Fruit fly (Drosophila melanogaster) Kc167 (cell line): ENCODE results near the gene CG4278.

ENCODE experiments used
- Myc ChIP-seq: fragments of >200 bp; optimal IDR thresholded peaks from 2 replicates; lab custom pipeline; 2017; ENCODE audit warnings: missing external identifiers
- Sin3A ChIP-seq: fragments of >200 bp; optimal IDR thresholded peaks from 2 replicates; lab custom pipeline; 2018; ENCODE audit warnings: missing external identifiers
- h ChIP-seq: fragments of >200 bp; optimal IDR thresholded peaks from 3 replicates; lab custom pipeline; 2018; ENCODE audit warnings: missing external identifiers
- insv ChIP-seq: fragments of >200 bp; optimal IDR thresholded peaks from 3 replicates; lab custom pipeline; 2018; ENCODE audit warnings: missing external identifiers
- psq ChIP-seq: fragments of >200 bp; optimal IDR thresholded peaks from 2 replicates; lab custom pipeline; 2017; ENCODE audit warnings: missing external identifiers
- ttk ChIP-seq: sonication (Bioruptor generic); optimal IDR thresholded peaks from 2 replicates; lab custom pipeline; 2017; ENCODE audit warnings: missing external identifiers

Gene CG4278

DNA sequence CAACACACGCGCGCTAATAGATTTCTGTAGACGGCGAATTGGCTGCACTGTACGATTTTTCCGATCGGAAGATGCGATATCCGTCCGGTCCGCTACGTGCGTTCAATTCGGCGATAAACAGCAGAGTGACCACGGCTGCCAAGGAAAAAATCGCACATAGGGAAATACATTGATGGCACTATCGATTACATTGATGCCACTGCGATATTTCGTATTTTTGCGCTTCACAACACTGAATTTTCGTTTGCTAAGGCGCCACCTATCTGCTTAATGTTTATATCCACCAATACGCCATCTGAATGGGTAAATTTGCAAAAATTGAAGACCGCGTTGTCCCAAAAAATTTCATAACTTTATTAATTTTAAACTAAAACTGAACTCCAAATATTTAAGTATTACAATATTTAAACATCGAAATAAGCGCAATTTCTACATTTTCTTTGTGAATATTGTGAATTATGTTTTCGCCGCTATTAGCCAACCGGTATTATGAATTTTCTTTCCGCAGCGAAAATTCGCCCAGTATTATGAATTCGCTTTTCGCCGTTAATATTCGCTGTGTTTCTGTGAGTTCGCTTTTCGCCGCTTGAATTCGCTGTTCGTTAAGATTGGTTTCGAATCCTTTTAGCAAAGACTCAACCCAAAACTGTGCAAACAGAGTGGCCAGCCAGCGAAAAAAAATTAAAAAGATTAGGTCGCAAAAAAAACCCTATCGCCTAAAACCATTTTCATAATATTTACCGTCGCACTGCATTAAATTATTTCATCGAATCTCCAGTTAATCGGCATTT lies 39.1 kb upstream of the CG4278 start, which contains the start of the genes crp and pkaap:
Gene crp, minus strand, starts transcription at position 129 of the 791 bp plus-strand sequence.
Gene pkaap, plus strand, starts transcription at position 689 of the 791 bp plus-strand sequence.
- TF ChIP-seq insv (lab: Kevin White, UChicago), result no peak
- no peak for TF ChIP-seq h (lab: Kevin White, UChicago)
- TF ChIP-seq psq (lab: Kevin White, UChicago), result no peak
- TF ChIP-seq ttk, result no peak
- TF ChIP-seq Sin3A (lab: Kevin White, UChicago), result no peak
- no peak for TF ChIP-seq Myc

DNA sequence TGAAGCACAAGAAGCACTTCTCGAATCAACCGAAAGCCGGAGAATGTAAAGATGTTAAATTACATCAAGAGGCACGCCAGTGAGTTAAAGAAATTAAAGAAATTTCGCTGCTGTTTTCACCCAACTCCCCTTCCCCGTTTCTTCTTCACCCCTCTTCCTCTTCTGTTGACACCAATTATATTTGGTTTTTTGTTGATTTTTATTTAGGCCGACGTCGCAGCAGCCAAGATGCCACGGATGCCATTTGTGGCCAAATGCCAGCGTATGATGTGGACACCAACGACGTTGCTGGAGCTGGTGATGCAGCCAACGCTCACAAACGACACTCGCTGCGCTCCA lies 38.5 kb upstream of the CG4278 start:
- no peak for TF ChIP-seq h (lab: Kevin White, UChicago)
- TF ChIP-seq insv (lab: Kevin White, UChicago), result no peak
- TF ChIP-seq psq (lab: Kevin White, UChicago), result no peak
- TF ChIP-seq Sin3A (lab: Kevin White, UChicago), result no peak
- no peak for TF ChIP-seq ttk
- TF ChIP-seq Myc, result no peak

- TF ChIP-seq Myc, result no peak
- no peak for TF ChIP-seq insv (lab: Kevin White, UChicago)
- TF ChIP-seq ttk, result no peak
- no peak for TF ChIP-seq psq (lab: Kevin White, UChicago)
- no peak for TF ChIP-seq Sin3A (lab: Kevin White, UChicago)
- no peak for TF ChIP-seq h (lab: Kevin White, UChicago)
Observed at dm6 chr2L:16290984-16291383, 35.9 kb upstream of the CG4278 start, which contains the start of gene CG17329. CG17329 (plus strand) TSS chr2L:16291284.

DNA sequence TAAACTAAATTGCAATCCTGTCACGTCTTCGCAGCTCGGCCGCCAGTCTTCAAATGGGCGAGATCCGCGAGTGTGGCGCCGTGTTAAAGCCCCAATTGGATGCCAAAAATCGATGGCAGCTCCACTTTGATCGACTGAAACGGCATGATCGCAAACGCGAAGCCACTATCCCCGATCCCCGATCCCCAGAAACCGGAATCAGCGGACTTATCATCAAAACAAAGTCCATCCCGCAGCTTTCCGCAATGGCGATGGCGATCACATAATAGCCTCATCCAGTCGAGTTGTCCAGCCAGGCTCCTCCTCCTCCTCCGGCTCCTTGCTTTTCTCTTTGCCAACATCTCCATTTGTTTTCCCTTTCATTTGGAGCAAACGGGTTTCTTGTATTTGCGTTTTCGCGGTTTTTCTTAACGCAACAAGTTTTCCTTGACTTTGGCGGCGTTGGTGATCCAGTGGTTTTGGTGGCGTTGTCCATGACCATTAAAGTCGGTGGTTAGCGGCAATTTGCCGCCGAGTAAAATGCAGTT lies 33.8 kb upstream of the CG4278 start, which contains the start of gene CG13258:
Gene CG13258, minus strand, starts transcription at position 51 of the 527 bp plus-strand sequence.
- TF ChIP-seq psq (lab: Kevin White, UChicago), result no peak

- no peak for TF ChIP-seq h (lab: Kevin White, UChicago)
- no peak for TF ChIP-seq psq (lab: Kevin White, UChicago)
- no peak for TF ChIP-seq ttk
Observed at dm6 chr2L:16293703-16294233, 33.1 kb upstream of the CG4278 start, which contains the start of gene Cyp303a1. Cyp303a1 (plus strand) TSS chr2L:16294183.

DNA sequence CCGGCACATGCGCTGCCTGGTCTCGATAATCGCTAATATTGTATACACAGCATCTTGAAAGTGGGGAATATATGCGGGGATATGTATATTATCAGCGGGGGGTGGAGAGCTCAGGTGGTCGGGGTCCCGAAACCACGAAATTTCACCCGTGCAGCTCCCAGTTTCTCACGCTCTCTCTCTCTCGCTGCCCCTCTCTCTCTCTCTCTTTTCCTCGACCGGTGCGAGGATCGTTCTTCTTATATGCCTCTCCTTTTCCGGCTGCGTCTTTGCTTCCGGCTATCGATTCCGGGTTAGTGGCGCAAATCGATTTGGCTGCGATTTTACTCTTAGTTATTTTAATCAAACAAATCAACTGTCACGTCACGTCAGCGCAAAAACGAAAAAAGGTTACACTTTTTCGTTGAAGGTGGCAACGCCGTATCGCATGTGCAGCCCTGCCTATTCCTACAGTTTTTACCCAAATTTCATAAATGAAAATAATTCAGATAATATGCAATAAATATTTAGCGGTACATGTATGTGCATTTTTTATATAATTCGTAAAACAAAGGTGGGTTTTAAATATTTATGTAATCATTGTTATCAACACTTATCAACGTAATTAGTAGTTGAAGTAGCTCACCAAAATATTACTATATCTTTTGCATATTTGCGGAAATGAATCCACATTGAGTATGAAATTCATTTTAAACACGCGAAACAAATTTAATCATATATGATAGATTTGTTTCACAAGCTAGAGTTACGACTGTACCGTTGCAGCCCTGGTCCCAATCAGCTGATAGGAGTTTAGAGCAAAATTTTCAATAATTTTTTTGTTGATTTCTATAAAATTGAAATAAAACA lies 27.2 kb upstream of the CG4278 start, which contains the start of the genes heix and CG17328:
Gene heix, minus strand, starts transcription at position 393 of the 846 bp plus-strand sequence.
Gene CG17328, plus strand, starts transcription at position 478 of the 846 bp plus-strand sequence.
- TF ChIP-seq Myc (no peak), ttk (no peak), insv (lab: Kevin White, UChicago) (no peak), Sin3A (lab: Kevin White, UChicago) (no peak), psq (lab: Kevin White, UChicago) (no peak), h (lab: Kevin White, UChicago) (no peak)

DNA sequence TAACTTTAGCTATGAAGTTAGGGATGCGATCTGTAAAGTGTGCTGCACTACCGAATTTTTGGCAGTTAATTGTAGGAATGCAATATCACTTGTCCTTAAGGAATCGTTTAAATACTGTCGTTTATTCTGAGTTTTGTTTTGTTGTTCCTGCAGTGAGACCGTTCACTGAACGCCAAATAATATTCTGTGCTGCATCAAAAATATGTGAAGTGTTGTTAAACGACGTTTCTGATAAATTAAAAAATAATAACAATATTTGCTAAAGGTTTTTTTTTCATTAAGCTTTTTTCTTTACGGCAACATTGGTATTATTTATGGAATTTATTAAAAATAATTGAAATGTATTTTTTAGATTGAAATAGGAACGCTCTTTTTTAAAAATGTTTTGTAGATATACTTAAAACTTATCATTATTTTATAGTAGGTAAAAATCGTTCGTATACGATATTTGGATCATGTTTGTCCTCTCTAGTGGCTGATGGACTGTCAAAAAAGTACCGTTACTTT lies 24.0 kb upstream of the CG4278 start, which contains the start of gene GMF:
Gene GMF, minus strand, starts transcription at position 182 of the 507 bp plus-strand sequence.
- TF ChIP-seq Sin3A (lab: Kevin White, UChicago) (no peak), insv (lab: Kevin White, UChicago) (no peak), ttk (no peak), h (lab: Kevin White, UChicago) (no peak), psq (lab: Kevin White, UChicago) (no peak), Myc (no peak)

DNA sequence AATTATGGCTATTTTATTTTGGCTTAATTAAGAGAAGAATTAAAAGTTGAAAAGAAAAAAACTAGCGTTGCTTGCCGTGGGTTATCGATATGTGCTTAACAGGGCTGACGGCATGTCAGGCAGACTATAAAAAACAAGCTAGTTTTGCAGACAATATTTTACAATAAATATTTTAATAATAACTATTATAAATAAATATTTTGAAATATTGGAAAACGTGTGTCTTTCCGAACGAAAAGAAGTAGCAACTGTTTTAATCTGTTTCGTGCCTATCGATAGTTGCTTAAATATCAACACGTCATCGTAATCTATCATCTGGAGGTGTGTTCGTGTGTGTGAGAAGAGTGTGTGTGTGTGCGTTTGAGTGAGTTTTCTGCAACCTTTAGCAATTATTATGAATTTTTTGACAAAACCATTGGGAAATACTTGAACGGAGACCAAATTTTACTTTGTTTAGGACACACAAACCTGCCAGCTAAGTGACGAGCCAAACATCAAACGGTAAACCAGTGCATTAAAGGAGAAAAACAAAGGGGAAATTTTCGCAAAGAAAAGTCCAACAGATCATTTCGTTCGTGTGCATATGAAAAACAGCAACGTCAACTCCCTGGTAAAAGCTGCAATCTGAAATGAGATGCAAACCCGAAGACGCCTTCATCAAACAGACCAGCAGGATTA lies 19.7 kb upstream of the CG4278 start, which contains the start of the genes CG5861 and Syx5:
Gene CG5861, minus strand, starts transcription at position 273 of the 678 bp plus-strand sequence.
Gene Syx5, plus strand, starts transcription at position 321 of the 678 bp plus-strand sequence.
- TF ChIP-seq h (lab: Kevin White, UChicago), result no peak

dm6 chr2L:16310648-16311047 lies 16.2 kb upstream of the CG4278 start, which contains the start of the genes cni and fzy:
cni (minus strand) TSS chr2L:16310726.
fzy (plus strand) TSS chr2L:16310956.
- TF ChIP-seq h (lab: Kevin White, UChicago), result no peak
- no peak for TF ChIP-seq ttk
- TF ChIP-seq insv (lab: Kevin White, UChicago), result no peak
- no peak for TF ChIP-seq Myc
- no peak for TF ChIP-seq Sin3A (lab: Kevin White, UChicago)
- no peak for TF ChIP-seq psq (lab: Kevin White, UChicago)

DNA sequence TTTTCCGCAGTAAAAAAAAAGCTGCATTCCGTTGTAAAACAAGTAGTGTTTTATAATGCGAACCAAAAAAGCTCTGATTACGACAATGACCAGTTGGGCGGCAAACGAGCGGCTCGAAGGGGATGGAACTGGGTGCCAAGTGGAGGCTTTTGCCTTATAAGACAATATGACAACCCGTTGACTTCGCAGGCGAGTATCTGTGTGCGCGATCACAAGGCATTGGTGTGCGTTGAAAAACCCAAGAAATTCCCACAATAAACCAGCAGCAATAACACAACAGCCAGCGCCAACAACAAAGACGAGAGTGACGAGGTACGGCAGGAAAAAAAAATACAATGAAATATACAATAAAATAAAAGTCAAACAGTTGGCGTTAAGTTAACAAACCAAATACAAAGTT lies 11.8 kb upstream of the CG4278 start:
- TF ChIP-seq Sin3A (lab: Kevin White, UChicago), result no peak
- TF ChIP-seq insv (lab: Kevin White, UChicago), result no peak
- no peak for TF ChIP-seq ttk
- no peak for TF ChIP-seq Myc
- no peak for TF ChIP-seq h (lab: Kevin White, UChicago)
- no peak for TF ChIP-seq psq (lab: Kevin White, UChicago)

DNA sequence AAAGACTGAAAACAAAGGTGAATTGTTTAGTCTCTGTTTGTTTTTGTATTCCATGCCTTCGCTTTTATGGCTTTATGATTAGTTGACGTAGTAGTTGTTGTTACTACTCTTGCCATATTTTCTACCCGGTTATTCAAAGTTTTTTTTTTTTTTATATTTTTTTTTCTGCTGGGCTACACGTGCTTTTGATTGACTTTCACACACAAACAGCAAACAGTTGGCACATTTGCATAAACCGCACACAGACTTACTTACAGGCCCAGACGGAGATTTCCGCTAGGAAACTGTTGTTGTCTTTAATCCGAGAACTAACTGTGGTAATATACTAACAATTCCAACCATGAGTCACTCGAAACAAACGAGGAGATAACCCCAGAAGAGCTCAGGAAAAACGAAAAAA lies 11.0 kb upstream of the CG4278 start:
- TF ChIP-seq psq (lab: Kevin White, UChicago), result no peak
- no peak for TF ChIP-seq Sin3A (lab: Kevin White, UChicago)
- TF ChIP-seq h (lab: Kevin White, UChicago), result no peak
- TF ChIP-seq Myc, result no peak
- TF ChIP-seq insv (lab: Kevin White, UChicago), result no peak
